Fruit fly (Drosophila melanogaster) whole organism, adult: ENCODE data around the gene CG11693.

Experiments used
- CG14711 ChIP-seq: fragments of 200-800 bp; sonication (Bioruptor generic); optimal IDR thresholded peaks from 2 replicates; lab custom pipeline; 2018; ENCODE audit warnings: missing biosample characterization, mild to moderate bottlenecking, missing genetic modification characterization, moderate library complexity
- ovo ChIP-seq: fragments of 200-800 bp; sonication (Bioruptor generic); optimal IDR thresholded peaks from 2 replicates; lab custom pipeline; 2016; ENCODE audit warnings: missing biosample characterization, missing genetic modification characterization

DNA sequence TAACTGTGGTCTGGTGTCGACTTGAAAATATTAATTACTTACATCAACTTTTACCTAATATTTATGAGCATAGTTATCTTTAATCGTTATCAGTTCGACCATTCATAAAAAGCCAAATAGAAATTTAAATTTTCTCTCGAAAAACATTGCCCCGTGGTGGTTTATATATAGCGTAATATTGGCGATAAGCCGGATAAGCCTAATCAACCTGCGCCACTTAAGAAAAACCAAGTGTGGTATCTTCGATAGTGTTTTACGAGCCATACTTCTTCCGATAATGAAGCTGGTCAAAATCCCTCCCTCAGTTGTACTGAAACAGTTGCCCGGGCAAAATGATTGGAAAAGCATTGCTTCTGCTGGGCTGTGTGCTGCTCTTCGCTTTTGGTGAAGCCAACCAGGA, 18.5 kb downstream of the CG11693 start, which contains the start of gene CG31463:
- no peak for TF ChIP-seq CG14711 (tag; lab: Kevin White, UChicago)
- no peak for TF ChIP-seq ovo
